Fruit fly (Drosophila melanogaster): ENCODE measurements around the gene CG32445.

CG32445 gene

dm6 chr3L:21679687-21680086 lies 40.5 kb downstream of the CG32445 start, which contains the start of the genes Als2 and CG11248 (continued):
- TF ChIP-seq Dref (GFP tag; IDR thresholded peaks at IDR 0.05) (no peak), CG31441 (GFP tag; IDR thresholded peaks at IDR 0.05) (peak; percentile 78), CG6272 (GFP tag; IDR thresholded peaks at IDR 0.05) (peak; percentile 61; the same call in 1 of the 2 replicates), Lpt (GFP tag; optimal IDR thresholded peaks at IDR 0.05) (no peak), CG8924 (tag; optimal IDR thresholded peaks at IDR 0.05) (peak; percentile 91), run (tag; optimal IDR thresholded peaks at IDR 0.05) (no peak), CG6813 (GFP tag; optimal IDR thresholded peaks at IDR 0.05) (no peak), tin (GFP tag; optimal IDR thresholded peaks at IDR 0.05) (peak; percentile 74), repo (GFP tag; optimal IDR thresholded peaks at IDR 0.05) (peak; percentile 23), sisA (GFP tag; IDR thresholded peaks at IDR 0.05) (peak; percentile 76), ato (GFP tag; IDR thresholded peaks at IDR 0.05; ENCODE audit: partially characterized antibody) (no peak), Hr3 (GFP tag; optimal IDR thresholded peaks at IDR 0.05) (peak; percentile 76), pum (GFP tag; optimal IDR thresholded peaks at IDR 0.05) (peak; percentile 76), Antp (GFP tag; optimal IDR thresholded peaks at IDR 0.05) (peak; percentile 57), CG10366 (GFP tag; IDR thresholded peaks at IDR 0.05) (peak; percentile 68), gsb (GFP tag; IDR thresholded peaks at IDR 0.05) (no peak), CG43689 (GFP tag; IDR thresholded peaks at IDR 0.05) (no peak), CG15514 (GFP tag; optimal IDR thresholded peaks at IDR 0.05) (peak; percentile 98), CG8765 (GFP tag; IDR thresholded peaks at IDR 0.05) (peak; percentile 38; the same call in 1 of the 2 replicates), Ptx1 (GFP tag; IDR thresholded peaks at IDR 0.05) (peak; percentile 80), CG10959 (GFP tag; IDR thresholded peaks at IDR 0.05) (peak; percentile 43), CG4617 (GFP tag; optimal IDR thresholded peaks at IDR 0.05; ENCODE audit: borderline replicate concordance) (peak; percentile 83), dm (GFP tag; optimal IDR thresholded peaks at IDR 0.05) (peak; percentile 58), odd (GFP tag; optimal IDR thresholded peaks at IDR 0.05) (no peak), CG11398 (GFP tag; optimal IDR thresholded peaks at IDR 0.05) (peak; percentile 29), nmo (GFP tag; optimal IDR thresholded peaks at IDR 0.05) (peak; percentile 90), Dll (GFP tag; IDR thresholded peaks at IDR 0.05; ENCODE audit: partially characterized antibody) (peak; percentile 41; the same call in 1 of the 4 replicates), emc (GFP tag; optimal IDR thresholded peaks at IDR 0.05) (peak; percentile 32), zen2 (GFP tag; IDR thresholded peaks at IDR 0.05; ENCODE audit: partially characterized antibody) (no peak), Adf1 (GFP tag; IDR thresholded peaks at IDR 0.05) (peak; percentile 24; the same call in 1 of the 2 replicates), Dip2 (GFP tag; IDR thresholded peaks at IDR 0.05) (no peak), CG6854 (GFP tag; optimal IDR thresholded peaks at IDR 0.05) (no peak), CG9727 (GFP tag; optimal IDR thresholded peaks at IDR 0.05) (peak; percentile 66), ftz-f1 (GFP tag; optimal IDR thresholded peaks at IDR 0.05) (no peak), ab (GFP tag; optimal IDR thresholded peaks at IDR 0.05) (no peak), CG12155 (GFP tag; optimal IDR thresholded peaks at IDR 0.05) (no peak), Atf-2 (GFP tag; optimal IDR thresholded peaks at IDR 0.05) (peak; percentile 66), wdn (GFP tag; IDR thresholded peaks at IDR 0.05) (peak; percentile 33; the same call in 1 of the 2 replicates), CG7271 (tag; optimal IDR thresholded peaks at IDR 0.05) (peak; percentile 43), CG10431 (GFP tag; optimal IDR thresholded peaks at IDR 0.05) (no peak), caup (GFP tag; optimal IDR thresholded peaks at IDR 0.05; ENCODE audit: severe bottlenecking) (no peak), Meics (GFP tag; optimal IDR thresholded peaks at IDR 0.05) (peak; percentile 69), HLH54F (GFP tag; optimal IDR thresholded peaks at IDR 0.05) (peak; percentile 79), GATAe (GFP tag; conservative IDR thresholded peaks at IDR 0.05) (no peak), Taf1 (GFP tag; IDR thresholded peaks at IDR 0.05) (peak; percentile 11; the same call in 1 of the 2 replicates), mam (GFP tag; optimal IDR thresholded peaks at IDR 0.05) (peak; percentile 77), CG3281 (GFP tag; optimal IDR thresholded peaks at IDR 0.05) (no peak), Blimp-1 (GFP tag; optimal IDR thresholded peaks at IDR 0.05) (peak; percentile 68), da (GFP tag; optimal IDR thresholded peaks at IDR 0.05) (no peak), Bdp1 (GFP tag; optimal IDR thresholded peaks at IDR 0.05) (peak; percentile 42), trh (GFP tag; optimal IDR thresholded peaks at IDR 0.05) (peak; percentile 24), CG7372 (GFP tag; IDR thresholded peaks at IDR 0.05) (peak; percentile 68)
